Fruit fly (Drosophila melanogaster) whole organism: ENCODE data around the gene Or88a.

ENCODE experiments used
- CG8478 ChIP-seq: fragments of >200 bp; optimal IDR thresholded peaks from 2 replicates; lab custom pipeline; 2018; ENCODE audit warnings: inconsistent platforms
- Dll ChIP-seq: fragments of >200 bp; optimal IDR thresholded peaks from 2 replicates; lab custom pipeline; 2017
- pan ChIP-seq: fragments of >200 bp; optimal IDR thresholded peaks from 2 replicates; lab custom pipeline; 2017
- psq ChIP-seq: fragments of >200 bp; optimal IDR thresholded peaks from 2 replicates; lab custom pipeline; 2017

- no peak for TF ChIP-seq Dll (lab: Kevin White, UChicago)
- TF ChIP-seq pan (lab: Kevin White, UChicago) = no peak
- no peak for TF ChIP-seq psq (lab: Kevin White, UChicago)
- TF ChIP-seq CG8478 = no peak
These were observed 44.5 kb downstream of the Or88a start, which contains the start of gene Recs1 for dm6 chr3R:14153729-14154128.
